Worm (Caenorhabditis elegans): ENCODE data around the gene ulp-2.

DNA sequence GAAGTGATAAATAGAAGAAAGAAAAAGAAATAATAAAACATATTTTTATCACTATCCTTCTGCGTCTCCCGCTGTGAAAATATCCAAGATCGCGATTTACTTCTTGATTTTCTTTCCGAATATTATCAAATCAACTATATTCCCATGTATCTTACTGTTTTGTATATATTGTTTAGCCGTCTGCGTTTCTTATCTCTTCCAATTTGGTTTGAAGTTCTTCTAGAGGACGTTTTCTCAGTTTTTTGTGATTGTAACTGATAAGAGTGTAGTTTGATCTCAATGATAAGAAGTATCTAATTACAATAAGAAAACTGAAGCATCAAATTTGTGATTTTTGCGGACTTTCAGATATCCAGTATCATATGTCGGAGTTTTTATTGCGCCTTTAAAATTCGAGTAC, 1.0 kb upstream of the ulp-2 start:
- TF ChIP-seq F10B5.3 (tag; optimal IDR thresholded peaks at IDR 0.05) = no peak
- TF ChIP-seq nhr-76 (tag; optimal IDR thresholded peaks at IDR 0.05) = no peak
- no peak for TF ChIP-seq daf-8 (GFP tag; IDR thresholded peaks at IDR 0.05)
- no peak for TF ChIP-seq egl-27 (tag; optimal IDR thresholded peaks at IDR 0.05)
- TF ChIP-seq skn-1 (tag; optimal IDR thresholded peaks at IDR 0.05) = no peak
- no peak for TF ChIP-seq php-3 (GFP tag; IDR thresholded peaks at IDR 0.05)
- TF ChIP-seq ama-1 (optimal IDR thresholded peaks at IDR 0.05) = no peak
- no peak for TF ChIP-seq nhr-102 (tag; optimal IDR thresholded peaks at IDR 0.05)
- TF ChIP-seq ZK546.5 (tag; optimal IDR thresholded peaks at IDR 0.05) = no peak
- TF ChIP-seq ztf-11 (tag; optimal IDR thresholded peaks at IDR 0.05) = no peak
- TF ChIP-seq snpc-4 (tag; optimal IDR thresholded peaks at IDR 0.05) = no peak
